Worm (Caenorhabditis elegans) whole organism, late embryonic: ENCODE results near the gene eif-3.F.

Experiments
- C08G9.2 ChIP-seq: sonication (generic microtip); optimal IDR thresholded peaks from 2 replicates; lab custom pipeline; 2016; ENCODE audit warnings: mild to moderate bottlenecking, missing genetic modification characterization, moderate library complexity, missing compliant biosample characterization
- F13H6.1 ChIP-seq: sonication (generic microtip); optimal IDR thresholded peaks from 2 replicates; lab custom pipeline; 2016; ENCODE audit warnings: missing genetic modification characterization, missing compliant biosample characterization
- T23F11.4 ChIP-seq: fragments of 200-800 bp; sonication (Bioruptor generic); optimal IDR thresholded peaks from 2 replicates; lab custom pipeline; 2018; ENCODE audit warnings: mild to moderate bottlenecking, missing genetic modification characterization, missing compliant biosample characterization
- ahr-1 ChIP-seq: sonication (generic microtip); optimal IDR thresholded peaks from 2 replicates; lab custom pipeline; 2016; ENCODE audit warnings: missing genetic modification characterization, missing compliant biosample characterization
- ama-1 ChIP-seq: fragments of 150-350 bp; optimal IDR thresholded peaks from 2 replicates; lab custom pipeline; 2014
- ceh-18 ChIP-seq: sonication (generic microtip); optimal IDR thresholded peaks from 2 replicates; lab custom pipeline; 2016; ENCODE audit warnings: missing genetic modification characterization, missing compliant biosample characterization
- ceh-19 ChIP-seq: fragments of 200-800 bp; sonication (Bioruptor generic); optimal IDR thresholded peaks from 2 replicates; lab custom pipeline; 2018; ENCODE audit warnings: mild to moderate bottlenecking, missing genetic modification characterization, missing compliant biosample characterization
- ceh-45 ChIP-seq: fragments of 200-800 bp; sonication (Bioruptor generic); IDR thresholded peaks from 2 replicates; pipeline ENCODE4 v1.3.6; 2022; ENCODE audit warnings: missing genetic modification reagents, missing genetic modification characterization, missing compliant biosample characterization
- ceh-48 ChIP-seq: sonication (generic microtip); optimal IDR thresholded peaks from 2 replicates; lab custom pipeline; 2016; ENCODE audit warnings: missing genetic modification characterization, inconsistent platforms, missing compliant biosample characterization
- che-1 ChIP-seq: sonication (generic microtip); optimal IDR thresholded peaks from 2 replicates; lab custom pipeline; 2016; ENCODE audit warnings: mild to moderate bottlenecking, missing genetic modification characterization, missing compliant biosample characterization
- elt-2 ChIP-seq: sonication (generic microtip); optimal IDR thresholded peaks from 2 replicates; lab custom pipeline; 2016; ENCODE audit warnings: missing genetic modification reagents, missing genetic modification characterization, missing compliant biosample characterization
- ets-4 ChIP-seq: sonication (generic microtip); optimal IDR thresholded peaks from 2 replicates; lab custom pipeline; 2016; ENCODE audit warnings: missing genetic modification characterization, missing compliant biosample characterization
- fkh-10 ChIP-seq: fragments of 150-350 bp; optimal IDR thresholded peaks from 2 replicates; lab custom pipeline; 2014; ENCODE audit warnings: missing biosample characterization, missing genetic modification reagents, missing genetic modification characterization
- fkh-6 ChIP-seq: sonication (generic microtip); optimal IDR thresholded peaks from 2 replicates; lab custom pipeline; 2016; ENCODE audit warnings: missing genetic modification characterization, missing compliant biosample characterization
- hlh-30 ChIP-seq: sonication (generic microtip); optimal IDR thresholded peaks from 2 replicates; lab custom pipeline; 2017; ENCODE audit warnings: antibody characterized with exemption, missing genetic modification characterization, missing compliant biosample characterization; ENCODE audit not compliant: insufficient read depth
- hlh-6 ChIP-seq: sonication (generic microtip); optimal IDR thresholded peaks from 2 replicates; lab custom pipeline; 2016; ENCODE audit warnings: missing genotype, missing genetic modification characterization, missing compliant biosample characterization
- hlh-8 ChIP-seq: sonication (generic microtip); optimal IDR thresholded peaks from 2 replicates; lab custom pipeline; 2016; ENCODE audit warnings: missing genotype, missing genetic modification characterization, missing compliant biosample characterization
- lim-6 ChIP-seq: sonication (generic microtip); optimal IDR thresholded peaks from 2 replicates; lab custom pipeline; 2016; ENCODE audit warnings: missing genetic modification characterization, missing compliant biosample characterization
- madf-2 ChIP-seq: sonication (generic microtip); optimal IDR thresholded peaks from 2 replicates; lab custom pipeline; 2017; ENCODE audit warnings: missing genetic modification characterization, missing compliant biosample characterization
- mec-3 ChIP-seq: sonication (generic microtip); optimal IDR thresholded peaks from 2 replicates; lab custom pipeline; 2016; ENCODE audit warnings: borderline replicate concordance, missing genetic modification characterization, missing compliant biosample characterization
- nfya-1 ChIP-seq: sonication (generic microtip); optimal IDR thresholded peaks from 2 replicates; lab custom pipeline; 2017; ENCODE audit warnings: missing genetic modification characterization, mild to moderate bottlenecking, missing compliant biosample characterization, antibody characterized with exemption, moderate library complexity
- nhr-232 ChIP-seq: sonication (generic microtip); optimal IDR thresholded peaks from 2 replicates; lab custom pipeline; 2016; ENCODE audit warnings: missing genetic modification characterization, missing compliant biosample characterization
- pha-2 ChIP-seq: sonication (generic microtip); optimal IDR thresholded peaks from 2 replicates; lab custom pipeline; 2017; ENCODE audit warnings: mild to moderate bottlenecking, missing genetic modification characterization, missing compliant biosample characterization
- pros-1 ChIP-seq: fragments of 150-350 bp; optimal IDR thresholded peaks from 2 replicates; lab custom pipeline; 2014; ENCODE audit warnings: missing biosample characterization, missing genetic modification reagents, missing genetic modification characterization
- rnt-1 ChIP-seq: sonication (generic microtip); optimal IDR thresholded peaks from 2 replicates; lab custom pipeline; 2016; ENCODE audit warnings: missing genetic modification characterization, missing compliant biosample characterization
- syd-9 ChIP-seq: sonication (generic microtip); optimal IDR thresholded peaks from 2 replicates; lab custom pipeline; 2016; ENCODE audit warnings: mild to moderate bottlenecking, missing genetic modification characterization, moderate library complexity, missing compliant biosample characterization
- ttx-3 ChIP-seq: sonication (generic microtip); optimal IDR thresholded peaks from 2 replicates; lab custom pipeline; 2016; ENCODE audit warnings: missing genetic modification reagents, missing genetic modification characterization, missing compliant biosample characterization
- unc-3 ChIP-seq, 2 experiments: fragments of 200-800 bp in 1 of 2; sonication (Bioruptor generic) in 1 of 2; sonication (generic microtip) in 1 of 2; conservative IDR thresholded peaks in 1 of 2; optimal IDR thresholded peaks in 1 of 2; 2 replicates each; pipeline versions ENCODE4 v1.3.6 to Lab custom; 2016 to 2022; ENCODE audit warnings: missing compliant biosample characterization in 2 of 2, missing genetic modification characterization in 2 of 2, missing genetic modification reagents in 1 of 2
- unc-55 ChIP-seq: sonication (generic microtip); optimal IDR thresholded peaks from 2 replicates; lab custom pipeline; 2017; ENCODE audit warnings: missing biosample characterization, missing genetic modification reagents, missing genetic modification characterization
- unc-86 ChIP-seq: sonication (generic microtip); optimal IDR thresholded peaks from 2 replicates; lab custom pipeline; 2016; ENCODE audit warnings: missing genetic modification characterization, missing compliant biosample characterization
- zip-5 ChIP-seq: sonication (generic microtip); optimal IDR thresholded peaks from 2 replicates; lab custom pipeline; 2016; ENCODE audit warnings: missing genetic modification characterization, missing compliant biosample characterization

Gene eif-3.F

ce11 chrII:9285171-9286025, 46.0 kb upstream of the eif-3.F start, which contains the start of gene mtrr-1:
mtrr-1 (plus strand) TSS chrII:9285975.
- no peak for TF ChIP-seq ceh-45 (GFP tag; lab: Robert Waterston, UW)
- no peak for TF ChIP-seq pros-1 (tag; lab: Kevin White, UChicago)
- TF ChIP-seq hlh-30 (tag; lab: Kevin White, UChicago) = no peak
- no peak for TF ChIP-seq hlh-8 (tag; lab: Kevin White, UChicago)
- no peak for TF ChIP-seq unc-86 (tag; lab: Kevin White, UChicago)
- peak; percentile 64 for TF ChIP-seq ama-1
- TF ChIP-seq, all 69 proteins: peak for 1

- no peak for TF ChIP-seq lim-6 (tag; lab: Kevin White, UChicago)
- no peak for TF ChIP-seq fkh-10 (GFP tag; lab: Kevin White, UChicago)
- TF ChIP-seq ceh-45 (GFP tag; lab: Robert Waterston, UW) = no peak
- no peak for TF ChIP-seq ttx-3
- no peak for TF ChIP-seq T23F11.4 (GFP tag; lab: Kevin White, UChicago)
- no peak for TF ChIP-seq mec-3 (tag; lab: Kevin White, UChicago)
- TF ChIP-seq nhr-232 (tag; lab: Kevin White, UChicago) = no peak
- no peak for TF ChIP-seq F13H6.1 (tag; lab: Kevin White, UChicago)
- no peak for TF ChIP-seq fkh-6 (tag; lab: Kevin White, UChicago)
- TF ChIP-seq syd-9 = no peak
- no peak for TF ChIP-seq unc-3 (GFP tag; conservative IDR thresholded peaks at IDR 0.05; lab: Robert Waterston, UW)
- no peak for TF ChIP-seq unc-3 (tag; optimal IDR thresholded peaks at IDR 0.05; lab: Kevin White, UChicago)
- TF ChIP-seq C08G9.2 (tag; lab: Kevin White, UChicago) = no peak
- TF ChIP-seq pros-1 (tag; lab: Kevin White, UChicago) = no peak
- no peak for TF ChIP-seq ahr-1
- TF ChIP-seq rnt-1 (tag; lab: Kevin White, UChicago) = no peak
- TF ChIP-seq hlh-6 (tag; lab: Kevin White, UChicago) = no peak
- no peak for TF ChIP-seq nfya-1 (tag; lab: Kevin White, UChicago)
- no peak for TF ChIP-seq ets-4 (tag; lab: Kevin White, UChicago)
Measured at ce11 chrII:9289127-9289526, 42.3 kb upstream of the eif-3.F start.

ce11 chrII:9291632-9292031, 39.8 kb upstream of the eif-3.F start, which contains the start of gene acs-7:
acs-7 (plus strand) TSS chrII:9292017.
- TF ChIP-seq che-1 (no peak), elt-2 (peak; percentile 94)

- TF ChIP-seq ceh-18 = no peak
- TF ChIP-seq ceh-48 (tag; lab: Kevin White, UChicago) = no peak
- TF ChIP-seq madf-2 = no peak
- TF ChIP-seq unc-86 (tag; lab: Kevin White, UChicago) = no peak
- no peak for TF ChIP-seq ceh-19 (GFP tag; lab: Kevin White, UChicago)
- no peak for TF ChIP-seq pha-2 (tag; lab: Kevin White, UChicago)
Measured at ce11 chrII:9295678-9296077, 35.8 kb upstream of the eif-3.F start, which contains the start of gene C01G6.9. C01G6.9 (minus strand) TSS chrII:9295818.

ce11 chrII:9299679-9300078, 31.8 kb upstream of the eif-3.F start:
- TF ChIP-seq unc-55 (GFP tag; lab: Kevin White, UChicago) = peak; percentile 45
- TF ChIP-seq zip-5 (tag; lab: Kevin White, UChicago) = no peak
